Fruit fly (Drosophila melanogaster) whole organism, wandering third instar larva: ENCODE results near the gene retm.

ENCODE experiments used
- Abd-B ChIP-seq: fragments of >200 bp; optimal IDR thresholded peaks from 2 replicates; lab custom pipeline; 2017; ENCODE audit warnings: missing biosample characterization, missing genetic modification characterization
- CG9705 ChIP-seq: fragments of 200-800 bp; sonication (Bioruptor generic); optimal IDR thresholded peaks from 2 replicates; lab custom pipeline; 2018; ENCODE audit warnings: missing biosample characterization, mild to moderate bottlenecking, missing genetic modification characterization
- Dfd ChIP-seq: fragments of >200 bp; optimal IDR thresholded peaks from 2 replicates; lab custom pipeline; 2017; ENCODE audit warnings: missing biosample characterization, missing genetic modification characterization
- GATAd ChIP-seq: sonication (Bioruptor generic); optimal IDR thresholded peaks from 2 replicates; lab custom pipeline; 2016; ENCODE audit warnings: missing biosample characterization, missing genetic modification characterization
- Hnf4 ChIP-seq: fragments of 200-800 bp; sonication (Bioruptor generic); optimal IDR thresholded peaks from 2 replicates; lab custom pipeline; 2016; ENCODE audit warnings: missing biosample characterization, mild to moderate bottlenecking, missing genetic modification characterization
- Hr83 ChIP-seq: fragments of 200-300 bp; sonication (Bioruptor generic); optimal IDR thresholded peaks from 2 replicates; lab custom pipeline; 2016; ENCODE audit warnings: missing biosample characterization, mild to moderate bottlenecking, missing genetic modification characterization, moderate library complexity; ENCODE audit not compliant: poor library complexity, severe bottlenecking
- Rel ChIP-seq, 2 experiments: fragments of 200-800 bp; sonication (Bioruptor generic) in 1 of 2; optimal IDR thresholded peaks; 2 replicates in 1 of 2; 3 replicates in 1 of 2; lab custom pipeline; 2016 to 2019; ENCODE audit warnings: mild to moderate bottlenecking in 2 of 2, missing biosample characterization in 2 of 2, missing genetic modification characterization in 2 of 2, moderate library complexity in 1 of 2
- dsf ChIP-seq: sonication (Bioruptor generic); optimal IDR thresholded peaks from 2 replicates; lab custom pipeline; 2016; ENCODE audit warnings: missing biosample characterization, missing genetic modification characterization, borderline replicate concordance
- foxo ChIP-seq, 2 experiments: fragments of 200-800 bp; sonication (Bioruptor generic); optimal IDR thresholded peaks; 2 replicates in 1 of 2; 3 replicates in 1 of 2; lab custom pipeline; 2016 to 2017; ENCODE audit warnings: missing biosample characterization in 2 of 2, missing genetic modification characterization in 2 of 2
- fru ChIP-seq: fragments of 200-800 bp; sonication (Bioruptor generic); optimal IDR thresholded peaks from 3 replicates; lab custom pipeline; 2016; ENCODE audit warnings: missing biosample characterization, mild to moderate bottlenecking, missing genetic modification characterization
- psq ChIP-seq: fragments of 200-800 bp; sonication (Bioruptor generic); optimal IDR thresholded peaks from 3 replicates; lab custom pipeline; 2017; ENCODE audit warnings: missing biosample characterization, mild to moderate bottlenecking, missing genetic modification characterization, moderate library complexity

- TF ChIP-seq psq (GFP tag; lab: Kevin White, UChicago): no peak
- TF ChIP-seq Hr83 (GFP tag; lab: Kevin White, UChicago): no peak
- no peak for TF ChIP-seq GATAd (GFP tag; lab: Kevin White, UChicago)
- TF ChIP-seq foxo (GFP tag; optimal IDR thresholded peaks at IDR 0.05; lab: Kevin White, UChicago): peak in 1 of 2 experiments; percentile 18
- TF ChIP-seq Rel (GFP tag; optimal IDR thresholded peaks at IDR 0.05; lab: Kevin White, UChicago): no peak
- no peak for TF ChIP-seq Rel (tag; optimal IDR thresholded peaks at IDR 0.05; lab: Kevin White, UChicago)
- no peak for TF ChIP-seq Abd-B
- TF ChIP-seq dsf (GFP tag; lab: Kevin White, UChicago): no peak
- TF ChIP-seq fru (GFP tag; lab: Kevin White, UChicago): peak; percentile 37
- TF ChIP-seq CG9705 (GFP tag; lab: Kevin White, UChicago): no peak
- no peak for TF ChIP-seq Dfd (GFP tag; lab: Kevin White, UChicago)
- no peak for TF ChIP-seq Hnf4 (GFP tag; lab: Kevin White, UChicago)
Measured at dm6 chr2L:6455032-6455954, at the start of gene retm.
